Worm (Caenorhabditis elegans) whole organism, L4 larva: ENCODE results near the gene R04F11.5.

Experiments
- D1046.2 ChIP-seq: fragments of 200-800 bp; sonication (Bioruptor generic); IDR thresholded peaks from 2 replicates; pipeline ENCODE4 v1.3.6; 2022; ENCODE audit warnings: missing genetic modification characterization, missing compliant biosample characterization
- F44E2.7 ChIP-seq: fragments of 200-800 bp; sonication (Bioruptor generic); IDR thresholded peaks from 2 replicates; pipeline ENCODE4 v2.1.2; 2022; ENCODE audit warnings: missing genetic modification characterization, missing compliant biosample characterization
- T26A8.4 ChIP-seq: fragments of 200-800 bp; sonication (Bioruptor generic); IDR thresholded peaks from 2 replicates; pipeline ENCODE4 v1.3.6; 2022; ENCODE audit warnings: missing genetic modification characterization, missing compliant biosample characterization
- Y5F2A.4 ChIP-seq: fragments of 200-800 bp; sonication (Bioruptor generic); optimal IDR thresholded peaks from 2 replicates; lab custom pipeline; 2018; ENCODE audit warnings: mild to moderate bottlenecking, missing genetic modification characterization, missing compliant biosample characterization
- ZK337.2 ChIP-seq: fragments of 200-800 bp; sonication (Bioruptor generic); IDR thresholded peaks from 2 replicates; pipeline ENCODE4 v1.3.6; 2022; ENCODE audit warnings: missing genetic modification reagents, missing genetic modification characterization, missing compliant biosample characterization
- aha-1 ChIP-seq: fragments of 150-350 bp; peaks from one replicate; lab custom pipeline; 2014; ENCODE audit warnings: missing biosample characterization, missing genetic modification characterization
- aly-2 ChIP-seq: sonication (generic microtip); optimal IDR thresholded peaks from 2 replicates; lab custom pipeline; 2018; ENCODE audit warnings: missing biosample characterization, missing genetic modification characterization
- ama-1 ChIP-seq: fragments of 150-350 bp; optimal IDR thresholded peaks from 2 replicates; lab custom pipeline; 2014; ENCODE audit warnings: inconsistent platforms, mixed read lengths
- cey-2 ChIP-seq: sonication (generic microtip); optimal IDR thresholded peaks from 3 replicates; lab custom pipeline; 2017; ENCODE audit warnings: missing genetic modification characterization, mild to moderate bottlenecking, missing compliant biosample characterization, antibody characterized with exemption, borderline replicate concordance; ENCODE audit not compliant: insufficient read depth
- daf-12 ChIP-seq: fragments of 150-350 bp; optimal IDR thresholded peaks from 2 replicates; lab custom pipeline; 2014; ENCODE audit warnings: missing biosample characterization, missing genetic modification reagents, missing genetic modification characterization
- daf-19 ChIP-seq: fragments of 200-800 bp; sonication (Bioruptor generic); conservative IDR thresholded peaks from 2 replicates; pipeline ENCODE4 v1.3.6; 2022; ENCODE audit warnings: missing genetic modification characterization, missing compliant biosample characterization
- daf-8 ChIP-seq: fragments of 200-800 bp; sonication (Bioruptor generic); IDR thresholded peaks from 2 replicates; pipeline ENCODE4 v1.3.6; 2022; ENCODE audit warnings: missing genetic modification characterization, missing compliant biosample characterization
- duxl-1 ChIP-seq: sonication (generic microtip); optimal IDR thresholded peaks from 2 replicates; lab custom pipeline; 2016; ENCODE audit warnings: mild to moderate bottlenecking, missing genetic modification characterization, moderate library complexity, missing compliant biosample characterization; ENCODE audit not compliant: poor library complexity
- egl-27 ChIP-seq: sonication (generic microtip); optimal IDR thresholded peaks from 3 replicates; lab custom pipeline; 2017; ENCODE audit warnings: missing biosample characterization, missing genetic modification reagents, missing genetic modification characterization
- egl-43 ChIP-seq: fragments of 200-800 bp; sonication (Bioruptor generic); IDR thresholded peaks from 2 replicates; pipeline ENCODE4 v1.3.6; 2022; ENCODE audit warnings: missing genetic modification reagents, missing genetic modification characterization, missing compliant biosample characterization
- fkh-10 ChIP-seq: fragments of 150-350 bp; optimal IDR thresholded peaks from 2 replicates; lab custom pipeline; 2014; ENCODE audit warnings: missing biosample characterization, missing genetic modification reagents, missing genetic modification characterization
- gei-8 ChIP-seq: fragments of 200-800 bp; sonication (Bioruptor generic); optimal IDR thresholded peaks from 2 replicates; lab custom pipeline; 2018; ENCODE audit warnings: mild to moderate bottlenecking, missing genetic modification characterization, missing compliant biosample characterization
- hlh-11 ChIP-seq: fragments of 200-800 bp; sonication (Bioruptor generic); optimal IDR thresholded peaks from 2 replicates; lab custom pipeline; 2018; ENCODE audit warnings: mild to moderate bottlenecking, missing genetic modification characterization, missing compliant biosample characterization
- hlh-30 ChIP-seq: sonication (generic microtip); optimal IDR thresholded peaks from 2 replicates; lab custom pipeline; 2017; ENCODE audit warnings: antibody characterized with exemption, mild to moderate bottlenecking, missing genetic modification characterization, missing compliant biosample characterization; ENCODE audit not compliant: insufficient read depth
- lim-7 ChIP-seq: fragments of 200-800 bp; sonication (Bioruptor generic); IDR thresholded peaks from 2 replicates; pipeline ENCODE4 v1.3.6; 2022; ENCODE audit warnings: missing genetic modification characterization, missing compliant biosample characterization
- lin-29 ChIP-seq: fragments of 200-800 bp; sonication (Bioruptor generic); IDR thresholded peaks from 2 replicates; pipeline ENCODE4 v1.3.6; 2022; ENCODE audit warnings: missing genetic modification reagents, missing genetic modification characterization, missing compliant biosample characterization
- mes-2 ChIP-seq: sonication (generic microtip); optimal IDR thresholded peaks from 2 replicates; lab custom pipeline; 2016; ENCODE audit warnings: missing genotype, mild to moderate bottlenecking, missing genetic modification characterization, missing compliant biosample characterization; ENCODE audit not compliant: poor library complexity, severe bottlenecking
- mxl-3 ChIP-seq: fragments of 200-800 bp; sonication (Bioruptor generic); optimal IDR thresholded peaks from 2 replicates; lab custom pipeline; 2018; ENCODE audit warnings: mild to moderate bottlenecking, missing genetic modification characterization, missing compliant biosample characterization
- nhr-102 ChIP-seq: sonication (generic microtip); optimal IDR thresholded peaks from 2 replicates; lab custom pipeline; 2016; ENCODE audit warnings: mild to moderate bottlenecking, missing genetic modification characterization, moderate library complexity, missing compliant biosample characterization
- nhr-28 ChIP-seq: fragments of 150-350 bp; optimal IDR thresholded peaks from 2 replicates; lab custom pipeline; 2014; ENCODE audit warnings: missing biosample characterization, missing genetic modification characterization
- nhr-48 ChIP-seq: sonication (generic microtip); optimal IDR thresholded peaks from 2 replicates; lab custom pipeline; 2016; ENCODE audit warnings: mild to moderate bottlenecking, missing genetic modification characterization, missing compliant biosample characterization
- nhr-76 ChIP-seq: fragments of 150-350 bp; optimal IDR thresholded peaks from 2 replicates; lab custom pipeline; 2014; ENCODE audit warnings: missing biosample characterization, missing genetic modification characterization
- nhr-77 ChIP-seq: fragments of 150-350 bp; optimal IDR thresholded peaks from 2 replicates; lab custom pipeline; 2014; ENCODE audit warnings: missing biosample characterization, missing genetic modification characterization
- php-3 ChIP-seq: fragments of 200-800 bp; sonication (Bioruptor generic); IDR thresholded peaks from 2 replicates; pipeline ENCODE4 v1.3.6; 2022; ENCODE audit warnings: missing genetic modification reagents, missing genetic modification characterization, missing compliant biosample characterization
- set-16 ChIP-seq: fragments of 200-800 bp; sonication (Bioruptor generic); IDR thresholded peaks from 2 replicates; pipeline ENCODE4 v1.3.6; 2022; ENCODE audit warnings: missing genetic modification reagents, missing genetic modification characterization, missing compliant biosample characterization
- skn-1 ChIP-seq: fragments of 150-350 bp; optimal IDR thresholded peaks from 2 replicates; lab custom pipeline; 2014; ENCODE audit warnings: missing biosample characterization, missing genetic modification characterization
- snpc-1.2 ChIP-seq: fragments of 200-800 bp; sonication (Bioruptor generic); IDR thresholded peaks from 2 replicates; pipeline ENCODE4 v1.3.6; 2022; ENCODE audit warnings: missing genetic modification reagents, missing genetic modification characterization, missing compliant biosample characterization
- snpc-4 ChIP-seq: fragments of 150-350 bp; optimal IDR thresholded peaks from 2 replicates; lab custom pipeline; 2014; ENCODE audit warnings: missing biosample characterization, missing genetic modification characterization
- spr-1 ChIP-seq: sonication (generic microtip); optimal IDR thresholded peaks from 2 replicates; lab custom pipeline; 2016; ENCODE audit warnings: mild to moderate bottlenecking, missing genetic modification characterization, missing compliant biosample characterization
- spr-3 ChIP-seq: fragments of 200-800 bp; sonication (Bioruptor generic); optimal IDR thresholded peaks from 2 replicates; lab custom pipeline; 2018; ENCODE audit warnings: mild to moderate bottlenecking, missing genetic modification characterization, missing compliant biosample characterization
- tra-1 ChIP-seq: fragments of 200-800 bp; sonication (Bioruptor generic); IDR thresholded peaks from 2 replicates; pipeline ENCODE4 v1.3.6; 2022; ENCODE audit warnings: missing genetic modification reagents, missing genetic modification characterization, missing compliant biosample characterization
- unc-62 ChIP-seq, 3 experiments: fragments of 150-350 bp in 1 of 3; sonication (generic microtip); optimal IDR thresholded peaks in 2 of 3; peaks in 1 of 3; 1 replicate in 1 of 3; 2 replicates in 2 of 3; lab custom pipeline; 2014 to 2017; ENCODE audit warnings: missing biosample characterization in 3 of 3, missing genetic modification characterization in 3 of 3, missing genetic modification reagents in 3 of 3, missing genotype in 1 of 3
- zip-11 ChIP-seq: fragments of 200-800 bp; sonication (Bioruptor generic); IDR thresholded peaks from 2 replicates; pipeline ENCODE4 v1.3.6; 2022; ENCODE audit warnings: missing genetic modification characterization, missing compliant biosample characterization
- zip-2 ChIP-seq: fragments of 150-350 bp; optimal IDR thresholded peaks from 2 replicates; lab custom pipeline; 2014; ENCODE audit warnings: missing biosample characterization, missing genetic modification characterization
- ztf-11 ChIP-seq: fragments of 150-350 bp; optimal IDR thresholded peaks from 2 replicates; lab custom pipeline; 2014; ENCODE audit warnings: missing biosample characterization, missing genetic modification characterization

Gene R04F11.5

DNA sequence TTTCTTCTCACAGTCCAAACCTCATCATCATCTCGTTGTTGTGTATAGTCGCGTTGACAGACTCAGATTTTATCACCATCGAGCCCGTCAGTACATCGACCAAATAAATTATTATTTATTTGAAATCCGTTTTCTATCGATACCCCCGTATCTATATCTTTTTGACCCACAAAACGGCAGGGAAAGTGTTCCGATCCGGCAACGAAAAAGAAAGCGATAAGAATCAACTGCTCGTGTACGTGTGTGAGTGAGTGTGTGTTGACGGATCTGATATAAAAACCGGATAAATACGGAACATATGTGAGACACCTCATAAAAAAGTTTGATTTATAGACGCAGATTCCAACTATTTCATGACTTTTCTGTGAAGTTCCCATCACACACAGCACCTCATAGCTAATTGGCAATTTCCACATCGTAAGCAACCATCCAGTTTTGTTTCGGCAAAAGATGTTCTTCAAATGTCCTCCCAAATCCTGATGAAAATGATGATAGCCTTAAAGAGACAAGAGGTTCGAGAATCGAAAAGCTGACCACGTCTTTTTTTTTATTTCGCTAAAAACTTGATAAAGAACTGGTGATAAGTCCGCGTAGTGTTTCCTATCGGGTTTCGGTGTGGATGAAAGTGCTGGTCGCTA, 36.5 kb upstream of the R04F11.5 start:
- TF ChIP-seq spr-1, result peak; percentile 39
- peak; percentile 43 for TF ChIP-seq nhr-28 (tag; lab: Kevin White, UChicago)
- TF ChIP-seq duxl-1 (tag; lab: Kevin White, UChicago), result peak; percentile 9
- 0 out of 2 replicates have a peak, but pooled peaks have one; percentile 51 for TF ChIP-seq php-3 (GFP tag; lab: Robert Waterston, UW)
- TF ChIP-seq lin-29 (GFP tag; lab: Robert Waterston, UW), result 0 out of 2 replicates have a peak, but pooled peaks have one; percentile 8
- peak; percentile 76 for TF ChIP-seq hlh-11 (tag; lab: Kevin White, UChicago)
- no peak for TF ChIP-seq nhr-102 (tag; lab: Kevin White, UChicago)
- peak; percentile 54 for TF ChIP-seq nhr-48
- peak; percentile 49; the same call in 1 of the 2 replicates for TF ChIP-seq T26A8.4 (GFP tag; lab: Robert Waterston, UW)
- peak; percentile 41 for TF ChIP-seq ama-1 (lab: Kevin White, UChicago)
- TF ChIP-seq mxl-3 (GFP tag; lab: Kevin White, UChicago), result peak; percentile 10
- no peak for TF ChIP-seq daf-19
- TF ChIP-seq zip-2, result no peak
- TF ChIP-seq, all 104 proteins: peak for 10

DNA sequence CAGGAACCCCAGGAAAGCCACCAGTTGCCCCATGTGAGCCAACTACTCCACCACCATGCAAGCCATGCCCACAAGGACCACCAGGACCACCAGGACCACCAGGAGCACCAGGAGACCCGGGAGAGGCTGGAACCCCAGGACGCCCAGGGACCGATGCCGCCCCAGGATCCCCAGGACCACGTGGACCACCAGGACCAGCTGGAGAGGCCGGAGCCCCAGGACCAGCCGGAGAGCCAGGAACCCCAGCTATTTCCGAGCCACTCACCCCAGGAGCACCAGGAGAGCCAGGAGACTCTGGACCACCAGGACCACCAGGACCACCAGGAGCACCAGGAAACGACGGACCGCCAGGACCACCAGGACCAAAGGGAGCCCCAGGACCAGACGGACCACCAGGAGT, 35.7 kb upstream of the R04F11.5 start:
- 0 out of 2 replicates have a peak, but pooled peaks have one; percentile 24 for TF ChIP-seq D1046.2
- no peak for TF ChIP-seq aly-2
- TF ChIP-seq mes-2 (tag; lab: Kevin White, UChicago), result no peak
- TF ChIP-seq set-16, result peak; percentile 99
- peak in 1 of 2 experiments; percentile 1 for TF ChIP-seq unc-62 (GFP tag; optimal IDR thresholded peaks at IDR 0.05 in 1 of 2; lab: Kevin White, UChicago)
- TF ChIP-seq unc-62 (tag; optimal IDR thresholded peaks at IDR 0.05; lab: Kevin White, UChicago), result no peak
- TF ChIP-seq aha-1, result peak; percentile 79
- peak; percentile 33 for TF ChIP-seq hlh-11 (tag; lab: Kevin White, UChicago)
- no peak for TF ChIP-seq tra-1 (GFP tag; lab: Robert Waterston, UW)
- TF ChIP-seq ZK337.2 (GFP tag; lab: Robert Waterston, UW), result no peak
- TF ChIP-seq mxl-3 (GFP tag; lab: Kevin White, UChicago), result peak; percentile 32
- TF ChIP-seq, all 104 proteins: peak for 6

DNA sequence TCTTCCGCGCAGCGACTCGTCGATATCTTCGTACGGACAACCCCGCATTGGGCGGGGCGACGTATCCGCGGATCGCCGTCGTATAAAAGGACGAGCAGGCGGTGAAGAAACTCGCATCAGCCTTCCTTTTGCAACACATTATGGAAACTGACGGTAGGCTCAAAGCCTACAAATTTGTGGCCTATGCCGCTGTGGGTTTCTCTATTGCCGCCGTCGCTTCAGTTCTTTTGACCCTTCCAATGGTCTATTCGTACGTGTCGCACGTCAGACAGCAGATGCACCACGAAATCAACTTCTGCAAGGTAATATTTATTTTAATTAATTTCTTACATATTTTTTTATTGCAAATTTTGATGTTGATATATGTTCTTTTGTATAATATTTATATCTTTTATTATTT, 35.1 kb upstream of the R04F11.5 start:
- TF ChIP-seq nhr-102 (tag; lab: Kevin White, UChicago), result no peak
- TF ChIP-seq daf-8, result no peak
- TF ChIP-seq hlh-30 (tag; lab: Kevin White, UChicago), result no peak
- no peak for TF ChIP-seq ztf-11 (tag; lab: Kevin White, UChicago)
- TF ChIP-seq snpc-1.2, result no peak
- no peak for TF ChIP-seq skn-1 (tag; lab: Kevin White, UChicago)
- TF ChIP-seq daf-12 (tag; lab: Kevin White, UChicago), result no peak
- peak; percentile 55 for TF ChIP-seq ama-1 (lab: Kevin White, UChicago)
- no peak for TF ChIP-seq nhr-76 (tag; lab: Kevin White, UChicago)
- TF ChIP-seq hlh-11 (tag; lab: Kevin White, UChicago), result peak; percentile 11
- TF ChIP-seq, all 104 proteins: peak for 2

DNA sequence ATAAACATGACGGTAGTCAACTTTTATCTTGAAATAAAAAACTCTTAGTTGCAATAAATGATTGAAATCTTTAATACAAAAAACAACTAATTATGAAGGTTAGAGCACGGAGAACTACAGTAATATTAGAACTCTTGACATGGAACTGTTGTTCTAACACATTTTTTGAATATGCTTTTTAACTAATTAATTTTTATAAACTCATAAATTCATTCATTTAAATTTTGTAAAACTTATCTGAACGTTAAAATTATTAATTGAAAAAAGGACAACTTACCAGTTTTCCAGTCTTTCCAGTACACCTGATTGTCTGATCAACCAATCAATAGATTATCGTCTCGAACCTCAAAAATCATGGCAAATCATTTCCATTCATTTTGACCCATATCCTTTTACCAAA, 34.6 kb upstream of the R04F11.5 start, which contains the start of gene sqt-3:
Gene sqt-3, plus strand, starts transcription at position 301 of the 400 bp plus-strand sequence.
- TF ChIP-seq set-16 (no peak), fkh-10 (GFP tag; lab: Kevin White, UChicago) (no peak), F44E2.7 (GFP tag; lab: Robert Waterston, UW) (no peak), nhr-77 (tag; lab: Kevin White, UChicago) (no peak), Y5F2A.4 (GFP tag; lab: Kevin White, UChicago) (no peak), cey-2 (tag; lab: Kevin White, UChicago) (no peak), egl-27 (tag; lab: Kevin White, UChicago) (no peak), lim-7 (no peak), gei-8 (no peak), egl-43 (GFP tag; lab: Robert Waterston, UW) (no peak), snpc-4 (no peak), zip-11 (GFP tag; lab: Robert Waterston, UW) (no peak), spr-3 (GFP tag; lab: Kevin White, UChicago) (no peak)
